Fruit fly (Drosophila melanogaster) whole organism, embryonic: Measurements from ENCODE around the gene CG17764.

Source experiments
- Awh ChIP-seq: fragments of 200-800 bp; sonication (Bioruptor generic); IDR thresholded peaks from 2 replicates; pipeline ENCODE4, ENCODE4 v1.3.6; 2022; ENCODE audit warnings: missing biosample characterization, missing genetic modification characterization
- BEAF-32 ChIP-seq: fragments of 200-800 bp; sonication (Bioruptor generic); optimal IDR thresholded peaks from 3 replicates; lab custom pipeline; 2017; ENCODE audit warnings: missing biosample characterization, missing genetic modification characterization, mild to moderate bottlenecking, moderate library complexity, missing genetic modification reagents
- CG10147 ChIP-seq: fragments of 200-800 bp; sonication (Bioruptor generic); optimal IDR thresholded peaks from 2 replicates; lab custom pipeline; 2019; ENCODE audit warnings: missing biosample characterization, mild to moderate bottlenecking, missing genetic modification characterization, moderate library complexity
- CG10274 ChIP-seq: fragments of 200-800 bp; sonication (Bioruptor generic); optimal IDR thresholded peaks from 3 replicates; lab custom pipeline; 2017; ENCODE audit warnings: missing biosample characterization, mild to moderate bottlenecking, missing genetic modification characterization
- CG11093 ChIP-seq: fragments of 200-800 bp; sonication (Bioruptor generic); IDR thresholded peaks from 3 replicates; pipeline ENCODE4 v1.3.6; 2022; ENCODE audit warnings: missing biosample characterization, missing genetic modification characterization
- CG11247 ChIP-seq: fragments of 200-800 bp; sonication (Bioruptor generic); IDR thresholded peaks from 2 replicates; pipeline ENCODE4 v1.3.6; 2022; ENCODE audit warnings: missing biosample characterization, missing genetic modification characterization
- CG12104 ChIP-seq: fragments of 200-800 bp; sonication (Bioruptor generic); optimal IDR thresholded peaks from 3 replicates; lab custom pipeline; 2016; ENCODE audit warnings: missing biosample characterization, missing genetic modification characterization
- CG13624 ChIP-seq: fragments of 200-800 bp; sonication (Bioruptor generic); optimal IDR thresholded peaks from 2 replicates; lab custom pipeline; 2016; ENCODE audit warnings: missing biosample characterization, missing genetic modification characterization
- CG2116 ChIP-seq: fragments of 200-800 bp; sonication (Bioruptor generic); optimal IDR thresholded peaks from 3 replicates; lab custom pipeline; 2018; ENCODE audit warnings: missing biosample characterization, mild to moderate bottlenecking, missing genetic modification characterization
- CG31365 ChIP-seq: fragments of 200-800 bp; sonication (Bioruptor generic); optimal IDR thresholded peaks from 2 replicates; lab custom pipeline; 2018; ENCODE audit warnings: missing biosample characterization, mild to moderate bottlenecking, missing genetic modification characterization
- CG6272 ChIP-seq: fragments of 200-800 bp; sonication (Bioruptor generic); IDR thresholded peaks from 2 replicates; pipeline ENCODE4 v1.3.6; 2022; ENCODE audit warnings: missing biosample characterization, missing genetic modification characterization
- CG6654 ChIP-seq: fragments of 200-800 bp; sonication (Bioruptor generic); optimal IDR thresholded peaks from 2 replicates; lab custom pipeline; 2017; ENCODE audit warnings: missing biosample characterization, mild to moderate bottlenecking, missing genetic modification characterization
- CG6791 ChIP-seq: fragments of 200-800 bp; sonication (Bioruptor generic); IDR thresholded peaks from 3 replicates; pipeline ENCODE4 v1.3.6; 2022; ENCODE audit warnings: missing biosample characterization, missing genetic modification characterization; ENCODE audit not compliant: partially characterized antibody
- CG7357 ChIP-seq: fragments of 200-800 bp; sonication (Bioruptor generic); IDR thresholded peaks from 3 replicates; pipeline ENCODE4 v1.3.6; 2022; ENCODE audit warnings: missing biosample characterization, missing genetic modification characterization
- CG7786 ChIP-seq: fragments of 200-800 bp; sonication (Bioruptor generic); optimal IDR thresholded peaks from 2 replicates; lab custom pipeline; 2016; ENCODE audit warnings: missing biosample characterization, missing genetic modification characterization
- CG8290 ChIP-seq, 3 experiments: fragments of 200-800 bp; sonication (Bioruptor generic); optimal IDR thresholded peaks; 2 replicates each; lab custom pipeline; 2016 to 2019; ENCODE audit warnings: missing biosample characterization in 3 of 3, missing genetic modification characterization in 3 of 3, mild to moderate bottlenecking in 2 of 3, moderate library complexity in 1 of 3
- CG9727 ChIP-seq: fragments of 200-800 bp; sonication (Bioruptor generic); optimal IDR thresholded peaks from 3 replicates; lab custom pipeline; 2017; ENCODE audit warnings: missing biosample characterization, mild to moderate bottlenecking, missing genetic modification characterization
- Camta ChIP-seq: fragments of 200-800 bp; sonication (Bioruptor generic); optimal IDR thresholded peaks from 2 replicates; lab custom pipeline; 2016; ENCODE audit warnings: missing biosample characterization, missing genetic modification characterization
- Dp ChIP-seq: fragments of 200-800 bp; sonication (Bioruptor generic); optimal IDR thresholded peaks from 2 replicates; lab custom pipeline; 2018; ENCODE audit warnings: missing biosample characterization, mild to moderate bottlenecking, missing genetic modification characterization, moderate library complexity
- Ets97D ChIP-seq: fragments of 200-800 bp; sonication (Bioruptor generic); optimal IDR thresholded peaks from 3 replicates; lab custom pipeline; 2016; ENCODE audit warnings: missing biosample characterization, missing genetic modification characterization
- Gsc ChIP-seq: fragments of 200-800 bp; sonication (Bioruptor generic); IDR thresholded peaks from 2 replicates; pipeline ENCODE4 v1.3.6; 2022; ENCODE audit warnings: missing biosample characterization, missing genetic modification characterization
- H15 ChIP-seq: fragments of 200-800 bp; sonication (Bioruptor generic); IDR thresholded peaks from 3 replicates; pipeline ENCODE4 v1.3.6; 2022; ENCODE audit warnings: missing biosample characterization, missing genetic modification characterization
- Hand ChIP-seq: fragments of 200-800 bp; sonication (Bioruptor generic); optimal IDR thresholded peaks from 2 replicates; lab custom pipeline; 2017; ENCODE audit warnings: mild to moderate bottlenecking, missing biosample characterization, missing genetic modification reagents, missing genetic modification characterization
- HmgD ChIP-seq: fragments of 200-800 bp; sonication (Bioruptor generic); optimal IDR thresholded peaks from 3 replicates; lab custom pipeline; 2016; ENCODE audit warnings: missing biosample characterization, missing genetic modification characterization
- Lhr ChIP-seq: fragments of 200-800 bp; sonication (Bioruptor generic); optimal IDR thresholded peaks from 3 replicates; lab custom pipeline; 2017; ENCODE audit warnings: mild to moderate bottlenecking, missing biosample characterization, missing genetic modification reagents, missing genetic modification characterization
- MESR4 ChIP-seq: fragments of 200-800 bp; sonication (Bioruptor generic); optimal IDR thresholded peaks from 2 replicates; lab custom pipeline; 2018; ENCODE audit warnings: missing biosample characterization, mild to moderate bottlenecking, missing genetic modification characterization, moderate library complexity
- Myb ChIP-seq: fragments of 200-800 bp; sonication (Bioruptor generic); optimal IDR thresholded peaks from 2 replicates; lab custom pipeline; 2016; ENCODE audit warnings: missing biosample characterization, missing genetic modification characterization
- PHDP ChIP-seq: fragments of 200-800 bp; sonication (Bioruptor generic); optimal IDR thresholded peaks from 3 replicates; lab custom pipeline; 2018; ENCODE audit warnings: missing biosample characterization, mild to moderate bottlenecking, missing genetic modification characterization, moderate library complexity
- Xrp1 ChIP-seq: fragments of 200-800 bp; sonication (Bioruptor generic); IDR thresholded peaks from 2 replicates; pipeline ENCODE4 v1.3.6; 2022; ENCODE audit warnings: missing biosample characterization, missing genetic modification characterization
- YL-1 ChIP-seq: fragments of 200-800 bp; sonication (Bioruptor generic); optimal IDR thresholded peaks from 3 replicates; lab custom pipeline; 2017; ENCODE audit warnings: missing biosample characterization, mild to moderate bottlenecking, missing genetic modification characterization
- al ChIP-seq: fragments of 200-800 bp; sonication (Bioruptor generic); IDR thresholded peaks from 2 replicates; pipeline ENCODE4 v1.3.6; 2022; ENCODE audit warnings: missing biosample characterization, missing genetic modification characterization
- amos ChIP-seq: fragments of 200-800 bp; sonication (Bioruptor generic); IDR thresholded peaks from 2 replicates; pipeline ENCODE4 v1.3.6; 2022; ENCODE audit warnings: missing biosample characterization, missing genetic modification characterization; ENCODE audit not compliant: partially characterized antibody
- caup ChIP-seq: fragments of 200-800 bp; sonication (Bioruptor generic); optimal IDR thresholded peaks from 3 replicates; lab custom pipeline; 2017; ENCODE audit warnings: missing biosample characterization, mild to moderate bottlenecking, missing genetic modification characterization, moderate library complexity; ENCODE audit not compliant: severe bottlenecking
- croc ChIP-seq: fragments of 200-800 bp; sonication (Bioruptor generic); conservative IDR thresholded peaks from 3 replicates; pipeline ENCODE4 v1.3.6; 2022; ENCODE audit warnings: missing biosample characterization, missing genetic modification characterization
- cwo ChIP-seq: fragments of 200-800 bp; sonication (Bioruptor generic); optimal IDR thresholded peaks from 3 replicates; lab custom pipeline; 2017; ENCODE audit warnings: missing biosample characterization, missing genetic modification characterization, mild to moderate bottlenecking, moderate library complexity, missing genetic modification reagents
- da ChIP-seq: fragments of 200-800 bp; sonication (Bioruptor generic); optimal IDR thresholded peaks from 2 replicates; lab custom pipeline; 2016; ENCODE audit warnings: missing biosample characterization, missing genetic modification characterization
- dm ChIP-seq: fragments of 200-800 bp; sonication (Bioruptor generic); optimal IDR thresholded peaks from 3 replicates; lab custom pipeline; 2016; ENCODE audit warnings: missing biosample characterization, missing genetic modification characterization
- fd3F ChIP-seq: fragments of 200-800 bp; sonication (Bioruptor generic); optimal IDR thresholded peaks from 2 replicates; lab custom pipeline; 2018; ENCODE audit warnings: missing biosample characterization, mild to moderate bottlenecking, missing genetic modification characterization, moderate library complexity
- inv ChIP-seq: fragments of 200-800 bp; sonication (Bioruptor generic); IDR thresholded peaks from 2 replicates; pipeline ENCODE4 v1.3.6; 2022; ENCODE audit warnings: missing biosample characterization, missing genetic modification characterization; ENCODE audit not compliant: partially characterized antibody
- nom ChIP-seq: fragments of 200-800 bp; sonication (Bioruptor generic); optimal IDR thresholded peaks from 2 replicates; lab custom pipeline; 2017; ENCODE audit warnings: missing biosample characterization, missing genetic modification characterization, mild to moderate bottlenecking, moderate library complexity, missing genetic modification reagents
- onecut ChIP-seq: fragments of 200-800 bp; sonication (Bioruptor generic); IDR thresholded peaks from 2 replicates; pipeline ENCODE4 v1.3.6; 2022; ENCODE audit warnings: missing biosample characterization, missing genetic modification characterization
- org-1 ChIP-seq: fragments of 200-800 bp; sonication (Bioruptor generic); optimal IDR thresholded peaks from 2 replicates; lab custom pipeline; 2017; ENCODE audit warnings: missing biosample characterization, missing genetic modification characterization
- p53 ChIP-seq: fragments of 200-800 bp; sonication (Bioruptor generic); optimal IDR thresholded peaks from 2 replicates; lab custom pipeline; 2016; ENCODE audit warnings: missing biosample characterization, missing genetic modification characterization
- pnt ChIP-seq: fragments of 200-800 bp; sonication (Bioruptor generic); optimal IDR thresholded peaks from 3 replicates; lab custom pipeline; 2016; ENCODE audit warnings: missing biosample characterization, missing genetic modification characterization
- pros ChIP-seq: fragments of 200-800 bp; sonication (Bioruptor generic); optimal IDR thresholded peaks from 3 replicates; lab custom pipeline; 2019; ENCODE audit warnings: missing biosample characterization, mild to moderate bottlenecking, missing genetic modification characterization, moderate library complexity
- ranshi ChIP-seq: fragments of 200-800 bp; sonication (Bioruptor generic); IDR thresholded peaks from 2 replicates; pipeline ENCODE4 v1.3.6; 2022; ENCODE audit warnings: missing biosample characterization, missing genetic modification characterization
- stwl ChIP-seq: fragments of 200-800 bp; sonication (Bioruptor generic); optimal IDR thresholded peaks from 3 replicates; lab custom pipeline; 2018; ENCODE audit warnings: missing biosample characterization, mild to moderate bottlenecking, missing genetic modification characterization, moderate library complexity
- tgo ChIP-seq: fragments of 200-800 bp; sonication (Bioruptor generic); IDR thresholded peaks from 3 replicates; pipeline ENCODE4 v1.3.6; 2022; ENCODE audit warnings: missing biosample characterization, missing genetic modification characterization
- ttk ChIP-seq: fragments of 200-800 bp; sonication (Bioruptor generic); IDR thresholded peaks from 2 replicates; pipeline ENCODE4 v2.1.2; 2022; ENCODE audit warnings: missing biosample characterization, missing genetic modification characterization
- wdn ChIP-seq: fragments of 200-800 bp; sonication (Bioruptor generic); IDR thresholded peaks from 2 replicates; pipeline ENCODE4 v1.3.6; 2022; ENCODE audit warnings: missing biosample characterization, missing genetic modification characterization
- zen ChIP-seq: fragments of 200-800 bp; sonication (Bioruptor generic); optimal IDR thresholded peaks from 3 replicates; lab custom pipeline; 2018; ENCODE audit warnings: missing biosample characterization, mild to moderate bottlenecking, missing genetic modification characterization, moderate library complexity

Gene CG17764

DNA sequence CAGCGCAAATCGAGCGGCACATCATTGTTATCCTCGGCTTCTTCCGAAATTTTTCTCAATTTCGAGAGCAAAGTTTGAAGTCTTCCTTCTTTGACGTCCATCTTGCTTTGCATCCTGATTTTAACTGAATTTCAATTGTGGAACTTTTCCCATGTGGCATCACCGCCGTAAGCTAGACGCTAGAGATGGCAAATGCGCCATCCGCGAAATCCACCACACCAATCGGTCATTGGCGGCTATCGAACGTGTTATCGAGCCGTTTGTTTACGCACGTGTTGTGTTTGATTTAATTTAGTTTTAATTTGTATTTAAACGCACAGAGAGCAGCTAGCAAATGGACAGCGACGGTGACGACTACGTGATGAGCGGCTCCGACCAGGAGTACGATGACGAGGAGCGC, 10.0 kb upstream of the CG17764 start, which contains the start of the genes CG15930 and Sas10 (continued):
- TF ChIP-seq pros (GFP tag; lab: Kevin White, UChicago) (no peak), CG9727 (GFP tag; lab: Kevin White, UChicago) (no peak), CG7786 (GFP tag; lab: Kevin White, UChicago) (no peak), amos (peak; percentile 49; the same call in 1 of the 2 replicates), CG13624 (GFP tag; lab: Kevin White, UChicago) (no peak), CG31365 (tag; lab: Kevin White, UChicago) (no peak), fd3F (GFP tag; lab: Kevin White, UChicago) (no peak), p53 (GFP tag; lab: Kevin White, UChicago) (no peak), onecut (GFP tag; lab: Robert Waterston, UW) (no peak), Lhr (GFP tag; lab: Kevin White, UChicago) (peak; percentile 44), CG10274 (GFP tag; lab: Kevin White, UChicago) (no peak), caup (GFP tag; lab: Kevin White, UChicago) (no peak), YL-1 (GFP tag; lab: Kevin White, UChicago) (peak; percentile 8), CG11093 (GFP tag; lab: Robert Waterston, UW) (no peak), tgo (GFP tag; lab: Robert Waterston, UW) (no peak), inv (GFP tag; lab: Robert Waterston, UW) (peak; percentile 20; the same call in 1 of the 2 replicates), org-1 (no peak), da (GFP tag; lab: Kevin White, UChicago) (no peak), stwl (tag; lab: Kevin White, UChicago) (peak; percentile 84), CG6791 (GFP tag; lab: Robert Waterston, UW) (peak; percentile 53; the same call in 1 of the 3 replicates), Xrp1 (GFP tag; lab: Robert Waterston, UW) (no peak), CG12104 (no peak), nom (GFP tag; lab: Kevin White, UChicago) (no peak), croc (no peak), CG7357 (GFP tag; lab: Robert Waterston, UW) (no peak), ttk (GFP tag; lab: Robert Waterston, UW) (no peak), BEAF-32 (peak; percentile 44), PHDP (tag; lab: Kevin White, UChicago) (no peak), wdn (GFP tag; lab: Robert Waterston, UW) (no peak), Myb (GFP tag; lab: Kevin White, UChicago) (peak; percentile 67), CG11247 (GFP tag; lab: Robert Waterston, UW) (no peak), ranshi (GFP tag; lab: Robert Waterston, UW) (no peak), CG6654 (GFP tag; lab: Kevin White, UChicago) (no peak), cwo (GFP tag; lab: Kevin White, UChicago) (peak; percentile 16), CG10147 (GFP tag; lab: Kevin White, UChicago) (no peak), pnt (GFP tag; lab: Kevin White, UChicago) (no peak), al (GFP tag; lab: Robert Waterston, UW) (no peak), H15 (GFP tag; lab: Robert Waterston, UW) (no peak), CG2116 (GFP tag; lab: Kevin White, UChicago) (peak; percentile 20), Camta (GFP tag; lab: Kevin White, UChicago) (no peak), MESR4 (peak; percentile 42), Gsc (GFP tag; lab: Robert Waterston, UW) (no peak), Awh (GFP tag; lab: Robert Waterston, UW) (no peak), HmgD (GFP tag; lab: Kevin White, UChicago) (no peak), Hand (GFP tag; lab: Kevin White, UChicago) (no peak), CG6272 (no peak), CG8290 (GFP tag; optimal IDR thresholded peaks at IDR 0.05; lab: Kevin White, UChicago) (peak; percentile 60), CG8290 (tag; optimal IDR thresholded peaks at IDR 0.05; lab: Kevin White, UChicago) (peak in 1 of 2 experiments; percentile 3), zen (tag; lab: Kevin White, UChicago) (no peak), Dp (GFP tag; lab: Kevin White, UChicago) (peak; percentile 58), Ets97D (peak; percentile 64), dm (peak; percentile 88)
